Fruit fly (Drosophila melanogaster) whole organism, embryonic: Measurements from ENCODE around the gene mora.

Source experiments
- ATbp ChIP-seq: fragments of 200-800 bp; sonication (Bioruptor generic); optimal IDR thresholded peaks from 2 replicates; lab custom pipeline; 2017; ENCODE audit warnings: missing biosample characterization, mild to moderate bottlenecking, missing genetic modification characterization, missing genetic modification reagents
- CG10366 ChIP-seq: fragments of 200-800 bp; sonication (Bioruptor generic); IDR thresholded peaks from 2 replicates; pipeline ENCODE4 v1.3.6; 2022; ENCODE audit warnings: missing biosample characterization, missing genetic modification characterization
- CG10543 ChIP-seq: fragments of 200-800 bp; sonication (Bioruptor generic); optimal IDR thresholded peaks from 3 replicates; lab custom pipeline; 2017; ENCODE audit warnings: missing biosample characterization, mild to moderate bottlenecking, missing genetic modification characterization, moderate library complexity
- CG11093 ChIP-seq: fragments of 200-800 bp; sonication (Bioruptor generic); IDR thresholded peaks from 3 replicates; pipeline ENCODE4 v1.3.6; 2022; ENCODE audit warnings: missing biosample characterization, missing genetic modification characterization
- CG11723 ChIP-seq: fragments of 200-800 bp; sonication (Bioruptor generic); optimal IDR thresholded peaks from 2 replicates; lab custom pipeline; 2017; ENCODE audit warnings: missing biosample characterization, mild to moderate bottlenecking, missing genetic modification characterization
- CG13624 ChIP-seq: fragments of 200-800 bp; sonication (Bioruptor generic); optimal IDR thresholded peaks from 2 replicates; lab custom pipeline; 2016; ENCODE audit warnings: missing biosample characterization, missing genetic modification characterization
- CG14441 ChIP-seq: fragments of 200-800 bp; sonication (Bioruptor generic); IDR thresholded peaks from 2 replicates; pipeline ENCODE4 v1.3.6; 2022; ENCODE audit warnings: missing biosample characterization, missing genetic modification characterization
- CG17612 ChIP-seq: fragments of 200-800 bp; sonication (Bioruptor generic); IDR thresholded peaks from 2 replicates; pipeline ENCODE4 v1.3.6; 2022; ENCODE audit warnings: missing biosample characterization, missing genetic modification characterization
- CG1832 ChIP-seq: fragments of 200-800 bp; sonication (Bioruptor generic); optimal IDR thresholded peaks from 2 replicates; lab custom pipeline; 2017; ENCODE audit warnings: missing biosample characterization, mild to moderate bottlenecking, missing genetic modification characterization, inconsistent platforms
- CG18619 ChIP-seq: fragments of 200-800 bp; sonication (Bioruptor generic); optimal IDR thresholded peaks from 3 replicates; lab custom pipeline; 2017; ENCODE audit warnings: missing biosample characterization, mild to moderate bottlenecking, missing genetic modification characterization
- CG18764 ChIP-seq: fragments of 200-800 bp; sonication (Bioruptor generic); optimal IDR thresholded peaks from 3 replicates; lab custom pipeline; 2016; ENCODE audit warnings: missing biosample characterization, missing genetic modification characterization
- CG30403 ChIP-seq: fragments of 200-800 bp; sonication (Bioruptor generic); optimal IDR thresholded peaks from 3 replicates; lab custom pipeline; 2016; ENCODE audit warnings: missing biosample characterization, missing genetic modification characterization
- CG3726 ChIP-seq: fragments of 200-800 bp; sonication (Bioruptor generic); IDR thresholded peaks from 3 replicates; pipeline ENCODE4, ENCODE4 v1.3.6; 2022; ENCODE audit warnings: missing biosample characterization, missing genetic modification characterization
- CG3838 ChIP-seq: fragments of 200-800 bp; sonication (Bioruptor generic); optimal IDR thresholded peaks from 3 replicates; lab custom pipeline; 2016; ENCODE audit warnings: missing biosample characterization, missing genetic modification characterization
- CG4820 ChIP-seq: fragments of 200-800 bp; sonication (Bioruptor generic); optimal IDR thresholded peaks from 3 replicates; lab custom pipeline; 2016; ENCODE audit warnings: missing biosample characterization, missing genetic modification characterization
- CG5180 ChIP-seq: fragments of 200-800 bp; sonication (Bioruptor generic); optimal IDR thresholded peaks from 3 replicates; lab custom pipeline; 2017; ENCODE audit warnings: missing biosample characterization, missing genetic modification characterization, mild to moderate bottlenecking, moderate library complexity, missing genetic modification reagents
- CG5245 ChIP-seq: fragments of 200-800 bp; sonication (Bioruptor generic); optimal IDR thresholded peaks from 3 replicates; lab custom pipeline; 2016; ENCODE audit warnings: missing biosample characterization, missing genetic modification characterization
- CG6683 ChIP-seq: fragments of 200-800 bp; sonication (Bioruptor generic); optimal IDR thresholded peaks from 2 replicates; lab custom pipeline; 2017; ENCODE audit warnings: missing biosample characterization, mild to moderate bottlenecking, missing genetic modification characterization, missing genetic modification reagents
- CG7372 ChIP-seq: fragments of 200-800 bp; sonication (Bioruptor generic); IDR thresholded peaks from 2 replicates; pipeline ENCODE4 v1.3.6; 2022; ENCODE audit warnings: missing biosample characterization, missing genetic modification characterization
- CG7556 ChIP-seq: fragments of 200-800 bp; sonication (Bioruptor generic); optimal IDR thresholded peaks from 2 replicates; lab custom pipeline; 2017; ENCODE audit warnings: missing biosample characterization, mild to moderate bottlenecking, missing genetic modification characterization
- CG7745 ChIP-seq: fragments of 200-800 bp; sonication (Bioruptor generic); optimal IDR thresholded peaks from 2 replicates; lab custom pipeline; 2018; ENCODE audit warnings: missing biosample characterization, mild to moderate bottlenecking, missing genetic modification characterization, moderate library complexity
- CG8290 ChIP-seq, 3 experiments: fragments of 200-800 bp; sonication (Bioruptor generic); optimal IDR thresholded peaks; 2 replicates each; lab custom pipeline; 2016 to 2019; ENCODE audit warnings: missing biosample characterization in 3 of 3, missing genetic modification characterization in 3 of 3, mild to moderate bottlenecking in 2 of 3, moderate library complexity in 1 of 3
- CG9876 ChIP-seq: fragments of 200-800 bp; sonication (Bioruptor generic); optimal IDR thresholded peaks from 2 replicates; lab custom pipeline; 2016; ENCODE audit warnings: missing biosample characterization, missing genetic modification characterization
- Hmr ChIP-seq: fragments of 200-800 bp; sonication (Bioruptor generic); optimal IDR thresholded peaks from 3 replicates; lab custom pipeline; 2017; ENCODE audit warnings: mild to moderate bottlenecking, missing biosample characterization, missing genetic modification reagents, missing genetic modification characterization
- Hsf ChIP-seq: fragments of 200-800 bp; sonication (Bioruptor generic); optimal IDR thresholded peaks from 3 replicates; lab custom pipeline; 2016; ENCODE audit warnings: missing biosample characterization, missing genetic modification characterization
- NC2β ChIP-seq: fragments of 200-800 bp; sonication (Bioruptor generic); optimal IDR thresholded peaks from 2 replicates; lab custom pipeline; 2016; ENCODE audit warnings: missing biosample characterization, missing genetic modification characterization
- NK7.1 ChIP-seq: fragments of 200-800 bp; sonication (Bioruptor generic); optimal IDR thresholded peaks from 3 replicates; lab custom pipeline; 2016; ENCODE audit warnings: missing biosample characterization, missing genetic modification characterization
- Scr ChIP-seq: fragments of 200-800 bp; sonication (Bioruptor generic); IDR thresholded peaks from 2 replicates; pipeline ENCODE4 v1.3.6; 2022; ENCODE audit warnings: missing biosample characterization, missing genetic modification characterization; ENCODE audit not compliant: partially characterized antibody
- Ssrp ChIP-seq: fragments of 200-800 bp; sonication (Bioruptor generic); optimal IDR thresholded peaks from 2 replicates; lab custom pipeline; 2018; ENCODE audit warnings: missing biosample characterization, mild to moderate bottlenecking, missing genetic modification characterization, moderate library complexity
- Usf ChIP-seq: fragments of 200-800 bp; sonication (Bioruptor generic); optimal IDR thresholded peaks from 2 replicates; lab custom pipeline; 2017; ENCODE audit warnings: missing genotype, missing biosample characterization, missing genetic modification characterization
- Xrp1 ChIP-seq: fragments of 200-800 bp; sonication (Bioruptor generic); IDR thresholded peaks from 2 replicates; pipeline ENCODE4 v1.3.6; 2022; ENCODE audit warnings: missing biosample characterization, missing genetic modification characterization
- ab ChIP-seq: fragments of 200-800 bp; sonication (Bioruptor generic); optimal IDR thresholded peaks from 2 replicates; lab custom pipeline; 2016; ENCODE audit warnings: missing biosample characterization, missing genetic modification characterization
- ara ChIP-seq: fragments of 200-800 bp; sonication (Bioruptor generic); IDR thresholded peaks from 2 replicates; pipeline ENCODE4 v1.3.6; 2022; ENCODE audit warnings: missing biosample characterization, missing genetic modification characterization
- bbx ChIP-seq: fragments of 200-800 bp; sonication (Bioruptor generic); IDR thresholded peaks from 2 replicates; pipeline ENCODE4 v1.3.6; 2022; ENCODE audit warnings: missing biosample characterization, missing genetic modification characterization; ENCODE audit not compliant: partially characterized antibody
- corto ChIP-seq: fragments of 200-800 bp; sonication (Bioruptor generic); optimal IDR thresholded peaks from 2 replicates; lab custom pipeline; 2016; ENCODE audit warnings: missing biosample characterization, mild to moderate bottlenecking, missing genetic modification characterization, moderate library complexity
- disco-r ChIP-seq: fragments of 200-800 bp; sonication (Bioruptor generic); optimal IDR thresholded peaks from 2 replicates; lab custom pipeline; 2016; ENCODE audit warnings: missing biosample characterization, missing genetic modification characterization
- esg ChIP-seq: fragments of 200-800 bp; sonication (Bioruptor generic); conservative IDR thresholded peaks from 2 replicates; pipeline ENCODE4 v1.3.6; 2022; ENCODE audit warnings: missing biosample characterization, missing genetic modification characterization
- gcm ChIP-seq: fragments of 200-800 bp; sonication (Bioruptor generic); optimal IDR thresholded peaks from 2 replicates; lab custom pipeline; 2019; ENCODE audit warnings: missing biosample characterization, mild to moderate bottlenecking, missing genetic modification characterization, moderate library complexity
- gem ChIP-seq: fragments of 200-800 bp; sonication (Bioruptor generic); optimal IDR thresholded peaks from 2 replicates; lab custom pipeline; 2019; ENCODE audit warnings: missing biosample characterization, mild to moderate bottlenecking, missing genetic modification characterization, moderate library complexity
- inv ChIP-seq: fragments of 200-800 bp; sonication (Bioruptor generic); IDR thresholded peaks from 2 replicates; pipeline ENCODE4 v1.3.6; 2022; ENCODE audit warnings: missing biosample characterization, missing genetic modification characterization; ENCODE audit not compliant: partially characterized antibody
- jing ChIP-seq: fragments of 200-800 bp; sonication (Bioruptor generic); optimal IDR thresholded peaks from 2 replicates; lab custom pipeline; 2018; ENCODE audit warnings: missing biosample characterization, mild to moderate bottlenecking, missing genetic modification characterization
- mirr ChIP-seq: fragments of 200-800 bp; sonication (Bioruptor generic); optimal IDR thresholded peaks from 3 replicates; lab custom pipeline; 2018; ENCODE audit warnings: missing biosample characterization, mild to moderate bottlenecking, missing genetic modification characterization
- nau ChIP-seq: fragments of 200-800 bp; sonication (Bioruptor generic); optimal IDR thresholded peaks from 3 replicates; lab custom pipeline; 2017; ENCODE audit warnings: missing biosample characterization, mild to moderate bottlenecking, missing genetic modification characterization, missing genetic modification reagents
- sima ChIP-seq: fragments of 200-800 bp; sonication (Bioruptor generic); optimal IDR thresholded peaks from 2 replicates; lab custom pipeline; 2016; ENCODE audit warnings: missing biosample characterization, missing genetic modification characterization
- slou ChIP-seq: fragments of 200-800 bp; sonication (Bioruptor generic); optimal IDR thresholded peaks from 3 replicates; lab custom pipeline; 2016; ENCODE audit warnings: missing biosample characterization, missing genetic modification characterization
- sna ChIP-seq: fragments of 200-800 bp; sonication (Bioruptor generic); IDR thresholded peaks from 2 replicates; pipeline ENCODE4 v1.3.6; 2022; ENCODE audit warnings: missing biosample characterization, missing genetic modification characterization; ENCODE audit not compliant: partially characterized antibody
- vfl ChIP-seq: fragments of 200-800 bp; sonication (Bioruptor generic); optimal IDR thresholded peaks from 2 replicates; lab custom pipeline; 2016; ENCODE audit warnings: missing biosample characterization, missing genetic modification characterization
- yki ChIP-seq: fragments of >200 bp; optimal IDR thresholded peaks from 3 replicates; lab custom pipeline; 2018
- z ChIP-seq: fragments of 200-800 bp; sonication (Bioruptor generic); IDR thresholded peaks from 3 replicates; pipeline ENCODE4 v1.3.6; 2022; ENCODE audit warnings: missing biosample characterization, missing genetic modification characterization

mora gene

DNA sequence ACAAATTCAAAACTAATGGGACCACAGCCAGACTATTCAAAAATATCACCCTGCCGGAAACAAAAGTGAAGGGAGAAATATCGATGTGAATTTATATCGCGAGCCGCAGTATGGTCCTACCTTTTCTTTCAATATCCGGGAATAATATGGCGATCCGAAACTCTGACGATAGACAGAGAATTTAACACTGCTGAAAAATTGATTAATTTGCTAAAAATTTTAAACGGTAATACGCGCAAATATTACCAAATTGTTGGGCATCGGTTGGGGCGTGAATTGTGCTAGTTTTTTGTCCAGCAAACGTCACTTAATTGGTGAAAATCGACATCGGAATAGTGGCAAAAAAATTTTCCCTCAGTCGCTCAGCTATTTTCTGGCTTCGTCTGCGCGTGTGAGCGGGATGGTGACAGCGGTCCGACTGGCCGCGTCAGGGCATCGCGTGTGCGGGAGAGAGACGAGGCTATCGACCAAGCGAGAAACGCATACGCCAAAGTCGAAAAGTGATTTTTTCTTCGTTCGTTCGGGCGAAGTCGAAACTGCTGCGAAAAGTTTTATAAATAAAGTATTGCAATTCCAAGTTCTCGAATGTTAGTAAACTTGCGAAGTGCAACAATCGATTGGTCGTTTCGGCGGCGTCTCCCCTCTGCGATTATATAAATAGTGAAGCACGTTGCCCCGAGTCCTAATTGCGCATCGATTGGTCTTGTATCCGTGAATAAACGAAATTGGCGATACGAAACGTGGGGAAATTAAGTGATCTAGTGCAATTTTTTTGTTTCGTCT lies 44.5 kb downstream of the mora start, which contains the start of gene mask (continued):
- peak; percentile 0 for TF ChIP-seq CG6683
- peak; percentile 70 for TF ChIP-seq CG7372 (GFP tag; lab: Robert Waterston, UW)
- peak; percentile 65 for TF ChIP-seq CG14441 (GFP tag; lab: Robert Waterston, UW)
- TF ChIP-seq ab (GFP tag; lab: Kevin White, UChicago) = no peak
- TF ChIP-seq NC2β (GFP tag; lab: Kevin White, UChicago) = peak; percentile 91
- peak; percentile 94 for TF ChIP-seq mirr (GFP tag; lab: Kevin White, UChicago)
- peak; percentile 18 for TF ChIP-seq bbx (GFP tag; lab: Robert Waterston, UW)
- peak; percentile 88 for TF ChIP-seq CG18619 (GFP tag; lab: Kevin White, UChicago)
- TF ChIP-seq yki (lab: Kevin White, UChicago) = no peak
- TF ChIP-seq esg (GFP tag; lab: Robert Waterston, UW) = no peak
- TF ChIP-seq CG18764 (GFP tag; lab: Kevin White, UChicago) = peak; percentile 57
- peak; percentile 76 for TF ChIP-seq slou
- peak; percentile 34 for TF ChIP-seq Ssrp
- peak; percentile 79 for TF ChIP-seq nau
- peak; percentile 45 for TF ChIP-seq vfl (GFP tag; lab: Kevin White, UChicago)
- peak; percentile 65; the same call in 1 of the 3 replicates for TF ChIP-seq CG3726 (GFP tag; lab: Robert Waterston, UW)
- peak; percentile 86 for TF ChIP-seq Hmr (GFP tag; lab: Kevin White, UChicago)
- TF ChIP-seq CG10366 (GFP tag; lab: Robert Waterston, UW) = peak; percentile 76
- no peak for TF ChIP-seq jing (GFP tag; lab: Kevin White, UChicago)
- TF ChIP-seq corto (GFP tag; lab: Kevin White, UChicago) = no peak
- peak; percentile 81 for TF ChIP-seq CG8290 (GFP tag; optimal IDR thresholded peaks at IDR 0.05; lab: Kevin White, UChicago)
- peak; percentile 28 to 86 for TF ChIP-seq CG8290 (tag; optimal IDR thresholded peaks at IDR 0.05; lab: Kevin White, UChicago)
- no peak for TF ChIP-seq sna (GFP tag; lab: Robert Waterston, UW)
- TF ChIP-seq gcm (GFP tag; lab: Kevin White, UChicago) = peak; percentile 42
- no peak for TF ChIP-seq CG3838
- no peak for TF ChIP-seq inv (GFP tag; lab: Robert Waterston, UW)
- TF ChIP-seq CG11093 (GFP tag; lab: Robert Waterston, UW) = no peak
- TF ChIP-seq NK7.1 (GFP tag; lab: Kevin White, UChicago) = peak; percentile 74
- TF ChIP-seq Scr (GFP tag; lab: Robert Waterston, UW) = 0 out of 2 replicates have a peak, but pooled peaks have one; percentile 5
- peak; percentile 33; the same call in 1 of the 2 replicates for TF ChIP-seq CG17612 (GFP tag; lab: Robert Waterston, UW)
- peak; percentile 94 for TF ChIP-seq CG1832 (GFP tag; lab: Kevin White, UChicago)
- peak; percentile 73 for TF ChIP-seq disco-r (GFP tag; lab: Kevin White, UChicago)
- peak; percentile 59 for TF ChIP-seq CG5245 (GFP tag; lab: Kevin White, UChicago)
- peak; percentile 71 for TF ChIP-seq ara (GFP tag; lab: Robert Waterston, UW)
- TF ChIP-seq ATbp (GFP tag; lab: Kevin White, UChicago) = peak; percentile 54
- peak; percentile 47 for TF ChIP-seq CG4820 (GFP tag; lab: Kevin White, UChicago)
- peak; percentile 94 for TF ChIP-seq CG9876 (GFP tag; lab: Kevin White, UChicago)
- peak; percentile 70 for TF ChIP-seq CG30403 (GFP tag; lab: Kevin White, UChicago)
- TF ChIP-seq Xrp1 (GFP tag; lab: Robert Waterston, UW) = no peak
- no peak for TF ChIP-seq CG5180 (GFP tag; lab: Kevin White, UChicago)
- peak; percentile 74 for TF ChIP-seq Usf
- no peak for TF ChIP-seq z (GFP tag; lab: Robert Waterston, UW)
- peak; percentile 53 for TF ChIP-seq gem (tag; lab: Kevin White, UChicago)
- peak; percentile 84 for TF ChIP-seq Hsf (GFP tag; lab: Kevin White, UChicago)
- TF ChIP-seq sima (GFP tag; lab: Kevin White, UChicago) = peak; percentile 69
- TF ChIP-seq CG7745 (tag; lab: Kevin White, UChicago) = no peak
- peak; percentile 92 for TF ChIP-seq CG10543
- TF ChIP-seq CG13624 (GFP tag; lab: Kevin White, UChicago) = peak; percentile 72
- TF ChIP-seq CG7556 (GFP tag; lab: Kevin White, UChicago) = peak; percentile 19
- TF ChIP-seq CG11723 (GFP tag; lab: Kevin White, UChicago) = peak; percentile 70
